Fruit fly (Drosophila melanogaster) whole organism, embryonic: ENCODE results near the gene CG17778.

Experiments used
- CG10147 ChIP-seq: fragments of 200-800 bp; sonication (Bioruptor generic); optimal IDR thresholded peaks from 2 replicates; lab custom pipeline; 2019; ENCODE audit warnings: missing biosample characterization, mild to moderate bottlenecking, missing genetic modification characterization, moderate library complexity
- CG13287 ChIP-seq: fragments of 200-800 bp; sonication (Bioruptor generic); IDR thresholded peaks from 2 replicates; pipeline ENCODE4 v1.3.6; 2022; ENCODE audit warnings: missing biosample characterization, missing genetic modification characterization; ENCODE audit not compliant: partially characterized antibody
- CG13296 ChIP-seq: fragments of 200-800 bp; sonication (Bioruptor generic); optimal IDR thresholded peaks from 3 replicates; lab custom pipeline; 2018; ENCODE audit warnings: missing biosample characterization, mild to moderate bottlenecking, missing genetic modification characterization
- CG17359 ChIP-seq: fragments of 200-800 bp; sonication (Bioruptor generic); optimal IDR thresholded peaks from 3 replicates; lab custom pipeline; 2018; ENCODE audit warnings: missing biosample characterization, mild to moderate bottlenecking, missing genetic modification characterization, moderate library complexity
- CG17385 ChIP-seq: fragments of 200-800 bp; sonication (Bioruptor generic); optimal IDR thresholded peaks from 3 replicates; lab custom pipeline; 2018; ENCODE audit warnings: missing biosample characterization, mild to moderate bottlenecking, missing genetic modification characterization
- CG17802 ChIP-seq: fragments of 200-800 bp; sonication (Bioruptor generic); optimal IDR thresholded peaks from 2 replicates; lab custom pipeline; 2018; ENCODE audit warnings: missing biosample characterization, mild to moderate bottlenecking, missing genetic modification characterization, moderate library complexity
- CG2199 ChIP-seq: fragments of 200-800 bp; sonication (Bioruptor generic); IDR thresholded peaks from 3 replicates; pipeline ENCODE4 v1.3.6; 2022; ENCODE audit warnings: missing biosample characterization, missing genetic modification characterization
- CG34376 ChIP-seq: fragments of 200-800 bp; sonication (Bioruptor generic); optimal IDR thresholded peaks from 2 replicates; lab custom pipeline; 2018; ENCODE audit warnings: missing biosample characterization, mild to moderate bottlenecking, missing genetic modification characterization
- CG4707 ChIP-seq: fragments of 200-800 bp; sonication (Bioruptor generic); optimal IDR thresholded peaks from 2 replicates; lab custom pipeline; 2018; ENCODE audit warnings: missing biosample characterization, mild to moderate bottlenecking, missing genetic modification characterization, moderate library complexity
- CG6175 ChIP-seq: fragments of 200-800 bp; sonication (Bioruptor generic); IDR thresholded peaks from 3 replicates; pipeline ENCODE4 v1.3.6; 2022; ENCODE audit warnings: missing biosample characterization, missing genetic modification characterization
- CG8089 ChIP-seq: fragments of 200-800 bp; sonication (Bioruptor generic); optimal IDR thresholded peaks from 3 replicates; lab custom pipeline; 2016; ENCODE audit warnings: missing biosample characterization, missing genetic modification characterization
- CG9727 ChIP-seq: fragments of 200-800 bp; sonication (Bioruptor generic); optimal IDR thresholded peaks from 3 replicates; lab custom pipeline; 2017; ENCODE audit warnings: missing biosample characterization, mild to moderate bottlenecking, missing genetic modification characterization
- CTCF ChIP-seq: fragments of 200-800 bp; sonication (Bioruptor generic); optimal IDR thresholded peaks from 2 replicates; lab custom pipeline; 2017; ENCODE audit warnings: missing biosample characterization, mild to moderate bottlenecking, missing genetic modification characterization, moderate library complexity
- D19A ChIP-seq: fragments of 200-800 bp; optimal IDR thresholded peaks from 3 replicates; lab custom pipeline; 2019; ENCODE audit warnings: missing biosample characterization, mild to moderate bottlenecking, missing genetic modification characterization, moderate library complexity
- Dref ChIP-seq: fragments of 200-800 bp; sonication (Bioruptor generic); IDR thresholded peaks from 2 replicates; pipeline ENCODE4 v1.3.6; 2022; ENCODE audit warnings: missing biosample characterization, missing genetic modification characterization
- Drgx ChIP-seq: fragments of 200-800 bp; sonication (Bioruptor generic); IDR thresholded peaks from 2 replicates; pipeline ENCODE4 v1.3.6; 2022; ENCODE audit warnings: missing biosample characterization, missing genetic modification characterization
- Ets65A ChIP-seq: fragments of 200-800 bp; sonication (Bioruptor generic); peaks from one replicate; lab custom pipeline; 2016; ENCODE audit warnings: missing biosample characterization, missing genetic modification characterization
- Fer1 ChIP-seq: fragments of 200-800 bp; sonication (Bioruptor generic); optimal IDR thresholded peaks from 2 replicates; lab custom pipeline; 2017; ENCODE audit warnings: missing biosample characterization, mild to moderate bottlenecking, missing genetic modification characterization
- Gug ChIP-seq: fragments of 200-800 bp; sonication (Bioruptor generic); IDR thresholded peaks from 4 replicates; pipeline ENCODE4 v1.3.6; 2022; ENCODE audit warnings: missing biosample characterization, missing genetic modification characterization
- HLH3B ChIP-seq: fragments of 200-800 bp; sonication (Bioruptor generic); IDR thresholded peaks from 2 replicates; pipeline ENCODE4 v1.3.6; 2022; ENCODE audit warnings: missing biosample characterization, missing genetic modification characterization
- Hmr ChIP-seq: fragments of 200-800 bp; sonication (Bioruptor generic); optimal IDR thresholded peaks from 3 replicates; lab custom pipeline; 2017; ENCODE audit warnings: mild to moderate bottlenecking, missing biosample characterization, missing genetic modification reagents, missing genetic modification characterization
- Hsf ChIP-seq: fragments of 200-800 bp; sonication (Bioruptor generic); optimal IDR thresholded peaks from 3 replicates; lab custom pipeline; 2016; ENCODE audit warnings: missing biosample characterization, missing genetic modification characterization
- Nf-YC ChIP-seq: fragments of 200-800 bp; optimal IDR thresholded peaks from 3 replicates; lab custom pipeline; 2019; ENCODE audit warnings: missing biosample characterization, mild to moderate bottlenecking, missing genetic modification characterization, moderate library complexity
- Ssrp ChIP-seq: fragments of 200-800 bp; sonication (Bioruptor generic); optimal IDR thresholded peaks from 2 replicates; lab custom pipeline; 2018; ENCODE audit warnings: missing biosample characterization, mild to moderate bottlenecking, missing genetic modification characterization, moderate library complexity
- ara ChIP-seq: fragments of 200-800 bp; sonication (Bioruptor generic); IDR thresholded peaks from 2 replicates; pipeline ENCODE4 v1.3.6; 2022; ENCODE audit warnings: missing biosample characterization, missing genetic modification characterization
- bsh ChIP-seq, 2 experiments: fragments of 200-800 bp; sonication (Bioruptor generic); optimal IDR thresholded peaks; 2 replicates each; lab custom pipeline; 2017 to 2018; ENCODE audit warnings: mild to moderate bottlenecking in 2 of 2, missing biosample characterization in 2 of 2, missing genetic modification characterization in 2 of 2, moderate library complexity in 1 of 2
- chm ChIP-seq: fragments of 200-800 bp; sonication (Bioruptor generic); IDR thresholded peaks from 2 replicates; pipeline ENCODE4 v1.3.6; 2022; ENCODE audit warnings: missing biosample characterization, missing genetic modification characterization
- chn ChIP-seq: fragments of 200-800 bp; sonication (Bioruptor generic); optimal IDR thresholded peaks from 2 replicates; lab custom pipeline; 2016; ENCODE audit warnings: missing biosample characterization, missing genetic modification characterization
- crp ChIP-seq, 2 experiments: fragments of 200-800 bp; sonication (Bioruptor generic); optimal IDR thresholded peaks; 2 replicates in 1 of 2; 3 replicates in 1 of 2; lab custom pipeline; 2017; ENCODE audit warnings: missing biosample characterization in 2 of 2, missing genetic modification characterization in 2 of 2, mild to moderate bottlenecking in 1 of 2, moderate library complexity in 1 of 2
- dpn ChIP-seq, 2 experiments: fragments of 200-800 bp; sonication (Bioruptor generic); optimal IDR thresholded peaks; 3 replicates each; lab custom pipeline; 2016; ENCODE audit warnings: missing biosample characterization in 2 of 2, missing genetic modification characterization in 2 of 2
- fd102C ChIP-seq: fragments of 200-800 bp; sonication (Bioruptor generic); optimal IDR thresholded peaks from 2 replicates; lab custom pipeline; 2018; ENCODE audit warnings: missing biosample characterization, mild to moderate bottlenecking, missing genetic modification characterization, moderate library complexity
- fd3F ChIP-seq: fragments of 200-800 bp; sonication (Bioruptor generic); optimal IDR thresholded peaks from 2 replicates; lab custom pipeline; 2018; ENCODE audit warnings: missing biosample characterization, mild to moderate bottlenecking, missing genetic modification characterization, moderate library complexity
- fd64A ChIP-seq: fragments of 200-800 bp; sonication (Bioruptor generic); optimal IDR thresholded peaks from 3 replicates; lab custom pipeline; 2018; ENCODE audit warnings: missing biosample characterization, mild to moderate bottlenecking, missing genetic modification characterization
- kni ChIP-seq: fragments of 200-800 bp; sonication (Bioruptor generic); optimal IDR thresholded peaks from 3 replicates; lab custom pipeline; 2017; ENCODE audit warnings: mild to moderate bottlenecking, missing biosample characterization, missing genetic modification reagents, missing genetic modification characterization
- lilli ChIP-seq: fragments of 200-800 bp; sonication (Bioruptor generic); optimal IDR thresholded peaks from 3 replicates; lab custom pipeline; 2016; ENCODE audit warnings: missing biosample characterization, missing genetic modification characterization
- org-1 ChIP-seq: fragments of 200-800 bp; sonication (Bioruptor generic); optimal IDR thresholded peaks from 2 replicates; lab custom pipeline; 2017; ENCODE audit warnings: missing biosample characterization, missing genetic modification characterization
- pb ChIP-seq: fragments of 200-800 bp; sonication (Bioruptor generic); optimal IDR thresholded peaks from 3 replicates; lab custom pipeline; 2016; ENCODE audit warnings: missing biosample characterization, missing genetic modification characterization
- peb ChIP-seq: fragments of 200-800 bp; sonication (Bioruptor generic); IDR thresholded peaks from 2 replicates; pipeline ENCODE4 v1.3.6; 2022; ENCODE audit warnings: missing biosample characterization, missing genetic modification characterization
- pfk ChIP-seq: fragments of 200-800 bp; sonication (Bioruptor generic); optimal IDR thresholded peaks from 2 replicates; lab custom pipeline; 2018; ENCODE audit warnings: missing biosample characterization, mild to moderate bottlenecking, missing genetic modification characterization, moderate library complexity
- pum ChIP-seq: fragments of 200-800 bp; sonication (Bioruptor generic); optimal IDR thresholded peaks from 2 replicates; lab custom pipeline; 2016; ENCODE audit warnings: missing biosample characterization, missing genetic modification characterization
- ranshi ChIP-seq: fragments of 200-800 bp; sonication (Bioruptor generic); IDR thresholded peaks from 2 replicates; pipeline ENCODE4 v1.3.6; 2022; ENCODE audit warnings: missing biosample characterization, missing genetic modification characterization
- run ChIP-seq: fragments of 200-800 bp; sonication (Bioruptor generic); optimal IDR thresholded peaks from 3 replicates; lab custom pipeline; 2018; ENCODE audit warnings: missing biosample characterization, mild to moderate bottlenecking, missing genetic modification characterization
- schlank ChIP-seq: fragments of 200-800 bp; sonication (Bioruptor generic); optimal IDR thresholded peaks from 2 replicates; lab custom pipeline; 2018; ENCODE audit warnings: missing biosample characterization, mild to moderate bottlenecking, missing genetic modification characterization
- sens ChIP-seq: fragments of 200-800 bp; sonication (Bioruptor generic); peaks from one replicate; lab custom pipeline; 2016; ENCODE audit warnings: missing biosample characterization, missing genetic modification characterization
- shn ChIP-seq: fragments of 200-800 bp; sonication (Bioruptor generic); optimal IDR thresholded peaks from 3 replicates; lab custom pipeline; 2016; ENCODE audit warnings: missing biosample characterization, missing genetic modification characterization
- sima ChIP-seq: fragments of 200-800 bp; sonication (Bioruptor generic); optimal IDR thresholded peaks from 2 replicates; lab custom pipeline; 2016; ENCODE audit warnings: missing biosample characterization, missing genetic modification characterization
- ssp ChIP-seq: fragments of 200-800 bp; sonication (Bioruptor generic); IDR thresholded peaks from 2 replicates; pipeline ENCODE4 v1.3.6; 2022; ENCODE audit warnings: missing biosample characterization, missing genetic modification characterization
- tap ChIP-seq: fragments of 200-800 bp; optimal IDR thresholded peaks from 3 replicates; lab custom pipeline; 2019; ENCODE audit warnings: missing biosample characterization, mild to moderate bottlenecking, missing genetic modification characterization, moderate library complexity
- tio ChIP-seq: fragments of 200-800 bp; sonication (Bioruptor generic); optimal IDR thresholded peaks from 2 replicates; lab custom pipeline; 2017; ENCODE audit warnings: missing biosample characterization, missing genetic modification characterization, inconsistent platforms
- ttk ChIP-seq: fragments of 200-800 bp; sonication (Bioruptor generic); IDR thresholded peaks from 2 replicates; pipeline ENCODE4 v2.1.2; 2022; ENCODE audit warnings: missing biosample characterization, missing genetic modification characterization
- unpg ChIP-seq: fragments of 200-800 bp; sonication (Bioruptor generic); optimal IDR thresholded peaks from 3 replicates; lab custom pipeline; 2018; ENCODE audit warnings: missing biosample characterization, mild to moderate bottlenecking, missing genetic modification characterization, moderate library complexity
- wor ChIP-seq: fragments of 200-800 bp; sonication (Bioruptor generic); IDR thresholded peaks from 2 replicates; pipeline ENCODE4 v1.3.6; 2022; ENCODE audit warnings: missing biosample characterization, missing genetic modification characterization

Gene CG17778

dm6 chrX:524331-524730 is 29.9 kb downstream of the CG17778 start (continued):
- 0 out of 2 replicates have a peak, but pooled peaks have one; percentile 18 for TF ChIP-seq Drgx (GFP tag; lab: Robert Waterston, UW)
- no peak for TF ChIP-seq sima (GFP tag; lab: Kevin White, UChicago)
- TF ChIP-seq chm (GFP tag; lab: Robert Waterston, UW): 0 out of 2 replicates have a peak, but pooled peaks have one; percentile 7
- TF ChIP-seq Fer1: peak; percentile 51
- TF ChIP-seq pum: peak; percentile 6
- TF ChIP-seq CG6175: no peak
- no peak for TF ChIP-seq Dref (GFP tag; lab: Robert Waterston, UW)
- no peak for TF ChIP-seq fd64A (GFP tag; lab: Kevin White, UChicago)
- TF ChIP-seq schlank (tag; lab: Kevin White, UChicago): no peak
- peak; percentile 20 for TF ChIP-seq unpg
- no peak for TF ChIP-seq CG2199 (GFP tag; lab: Robert Waterston, UW)
- no peak for TF ChIP-seq Ets65A (GFP tag; lab: Kevin White, UChicago)
- TF ChIP-seq pfk (GFP tag; lab: Kevin White, UChicago): no peak
- 0 out of 2 replicates have a peak, but pooled peaks have one; percentile 24 for TF ChIP-seq ranshi
- TF ChIP-seq pb: no peak
- no peak for TF ChIP-seq wor (GFP tag; lab: Robert Waterston, UW)
- 0 out of 2 replicates have a peak, but pooled peaks have one; percentile 23 for TF ChIP-seq HLH3B (GFP tag; lab: Robert Waterston, UW)
- peak; percentile 22 for TF ChIP-seq CG13296 (GFP tag; lab: Kevin White, UChicago)
- no peak for TF ChIP-seq CG13287 (GFP tag; lab: Robert Waterston, UW)
- TF ChIP-seq chn (GFP tag; lab: Kevin White, UChicago): peak; percentile 3
- TF ChIP-seq bsh (GFP tag; optimal IDR thresholded peaks at IDR 0.05; lab: Kevin White, UChicago): peak in 1 of 2 experiments; percentile 27
- TF ChIP-seq sens (GFP tag; lab: Kevin White, UChicago): peak; percentile 85
- TF ChIP-seq shn: no peak
- TF ChIP-seq CG10147 (GFP tag; lab: Kevin White, UChicago): no peak
- 0 out of 4 replicates have a peak, but pooled peaks have one; percentile 24 for TF ChIP-seq Gug (GFP tag; lab: Robert Waterston, UW)
- TF ChIP-seq run: no peak
- TF ChIP-seq dpn (GFP tag; optimal IDR thresholded peaks at IDR 0.05; lab: Kevin White, UChicago): peak in 1 of 2 experiments; percentile 25
- TF ChIP-seq tap (tag; lab: Kevin White, UChicago): peak; percentile 22
- peak; percentile 49 for TF ChIP-seq Hmr (GFP tag; lab: Kevin White, UChicago)
- TF ChIP-seq Nf-YC (tag; lab: Kevin White, UChicago): no peak
- TF ChIP-seq CG8089 (GFP tag; lab: Kevin White, UChicago): no peak
- TF ChIP-seq CTCF: no peak
- TF ChIP-seq lilli (GFP tag; lab: Kevin White, UChicago): peak; percentile 26
- TF ChIP-seq CG4707 (GFP tag; lab: Kevin White, UChicago): no peak
- peak; percentile 16 for TF ChIP-seq CG17385 (GFP tag; lab: Kevin White, UChicago)
- no peak for TF ChIP-seq ttk (GFP tag; lab: Robert Waterston, UW)
- peak; percentile 18 for TF ChIP-seq Hsf (GFP tag; lab: Kevin White, UChicago)
- TF ChIP-seq tio: no peak
- no peak for TF ChIP-seq peb (GFP tag; lab: Robert Waterston, UW)
- TF ChIP-seq kni (GFP tag; lab: Kevin White, UChicago): peak; percentile 75
- TF ChIP-seq org-1: peak; percentile 10
- no peak for TF ChIP-seq CG9727 (GFP tag; lab: Kevin White, UChicago)
- TF ChIP-seq CG34376 (GFP tag; lab: Kevin White, UChicago): no peak
- peak; percentile 2 for TF ChIP-seq CG17359
- 0 out of 2 replicates have a peak, but pooled peaks have one; percentile 9 for TF ChIP-seq ssp
- TF ChIP-seq ara (GFP tag; lab: Robert Waterston, UW): no peak
- no peak for TF ChIP-seq D19A (tag; lab: Kevin White, UChicago)
- TF ChIP-seq crp (GFP tag; optimal IDR thresholded peaks at IDR 0.05; lab: Kevin White, UChicago): no peak
- no peak for TF ChIP-seq fd3F (GFP tag; lab: Kevin White, UChicago)
- no peak for TF ChIP-seq CG17802 (tag; lab: Kevin White, UChicago)
- TF ChIP-seq Ssrp (tag; lab: Kevin White, UChicago): no peak
- no peak for TF ChIP-seq fd102C (GFP tag; lab: Kevin White, UChicago)
